Worm (Caenorhabditis elegans): ENCODE measurements around the gene F20D6.10.
A peak's percentile ranks its signal among the peaks of the same experiment; 100 is the strongest.

Gene F20D6.10

ce11 chrV:8190430-8190829 lies 5.3 kb downstream of the F20D6.10 start, which contains the start of gene F20D6.1 (continued):
- TF ChIP-seq pha-4 (GFP tag; IDR thresholded peaks at IDR 0.05) = no peak
- no peak for TF ChIP-seq pha-4 (tag; optimal IDR thresholded peaks at IDR 0.05)
- no peak for TF ChIP-seq ztf-11 (tag; optimal IDR thresholded peaks at IDR 0.05)
- TF ChIP-seq rbr-2 (tag; optimal IDR thresholded peaks at IDR 0.05) = no peak

ce11 chrV:8190016-8190415 lies 5.7 kb downstream of the F20D6.10 start, which contains the start of gene F20D6.12:
TSS of gene F20D6.12 (minus strand) at chrV:8190116.
- TF ChIP-seq mxl-2 (GFP tag; conservative IDR thresholded peaks at IDR 0.05) (no peak), ceh-44 (GFP tag; IDR thresholded peaks at IDR 0.05) (no peak), dmd-9 (GFP tag; IDR thresholded peaks at IDR 0.05) (no peak), zag-1 (tag; optimal IDR thresholded peaks at IDR 0.05) (no peak), egl-43 (GFP tag; IDR thresholded peaks at IDR 0.05) (no peak), ama-1 (optimal IDR thresholded peaks at IDR 0.05) (no peak), sdz-12 (GFP tag; optimal IDR thresholded peaks at IDR 0.05) (no peak), Y48G9A.11 (GFP tag; IDR thresholded peaks at IDR 0.05) (no peak), F44E2.7 (GFP tag; IDR thresholded peaks at IDR 0.05) (no peak), lsy-2 (tag; optimal IDR thresholded peaks at IDR 0.05) (no peak), cey-2 (tag; optimal IDR thresholded peaks at IDR 0.05; ENCODE audit: borderline replicate concordance, insufficient read depth) (no peak), fkh-10 (GFP tag; optimal IDR thresholded peaks at IDR 0.05) (no peak), daf-16 (GFP tag; optimal IDR thresholded peaks at IDR 0.05) (no peak), daf-16 (tag; optimal IDR thresholded peaks at IDR 0.05) (no peak), hif-1 (tag; optimal IDR thresholded peaks at IDR 0.05) (no peak), nhr-237 (tag; optimal IDR thresholded peaks at IDR 0.05) (no peak)

ce11 chrV:8188421-8188820 lies 7.3 kb downstream of the F20D6.10 start, which contains the start of gene F20D6.15:
TSS of gene F20D6.15 (minus strand) at chrV:8188467.
- TF ChIP-seq aha-1 (tag) (peak; percentile 94), spr-3 (GFP tag; optimal IDR thresholded peaks at IDR 0.05) (no peak), dve-1 (tag; optimal IDR thresholded peaks at IDR 0.05; ENCODE audit: insufficient read depth) (no peak)

ce11 chrV:8185737-8186136 lies 10.0 kb downstream of the F20D6.10 start, which contains the start of gene F20D6.2:
TSS of gene F20D6.2 (plus strand) at chrV:8186037.
- TF ChIP-seq aha-1 (tag) = peak; percentile 68
- TF ChIP-seq unc-62 (GFP tag; optimal IDR thresholded peaks at IDR 0.05 in 1 of 2) = peak in 1 of 2 experiments; percentile 1
- no peak for TF ChIP-seq unc-62 (tag; optimal IDR thresholded peaks at IDR 0.05)
- no peak for TF ChIP-seq F49E8.2 (tag; optimal IDR thresholded peaks at IDR 0.05; ENCODE audit: borderline replicate concordance)

ce11 chrV:8183384-8183783 lies 12.4 kb downstream of the F20D6.10 start, which contains the start of gene srp-8:
TSS of gene srp-8 (plus strand) at chrV:8183684.
- no peak for TF ChIP-seq unc-130 (GFP tag; optimal IDR thresholded peaks at IDR 0.05)
- no peak for TF ChIP-seq set-16 (GFP tag; IDR thresholded peaks at IDR 0.05)
- no peak for TF ChIP-seq Y75B8A.6 (GFP tag; IDR thresholded peaks at IDR 0.05)
- no peak for TF ChIP-seq lin-38 (GFP tag; IDR thresholded peaks at IDR 0.05)
- no peak for TF ChIP-seq ctbp-1 (GFP tag; IDR thresholded peaks at IDR 0.05)
- no peak for TF ChIP-seq D1046.2 (GFP tag; IDR thresholded peaks at IDR 0.05)
- no peak for TF ChIP-seq egl-27 (tag; optimal IDR thresholded peaks at IDR 0.05)
- no peak for TF ChIP-seq mxl-2 (GFP tag; conservative IDR thresholded peaks at IDR 0.05)
- TF ChIP-seq cey-2 (tag; optimal IDR thresholded peaks at IDR 0.05; ENCODE audit: borderline replicate concordance, insufficient read depth) = no peak
- no peak for TF ChIP-seq vab-7 (GFP tag; IDR thresholded peaks at IDR 0.05)
- TF ChIP-seq daf-16 (GFP tag; optimal IDR thresholded peaks at IDR 0.05) = no peak
- no peak for TF ChIP-seq daf-16 (tag; optimal IDR thresholded peaks at IDR 0.05)
- no peak for TF ChIP-seq sdz-12 (GFP tag; optimal IDR thresholded peaks at IDR 0.05)
- no peak for TF ChIP-seq Y48G9A.11 (GFP tag; IDR thresholded peaks at IDR 0.05)
- no peak for TF ChIP-seq lin-13 (GFP tag; optimal IDR thresholded peaks at IDR 0.05)
- TF ChIP-seq mdt-29 (GFP tag; IDR thresholded peaks at IDR 0.05) = no peak
- TF ChIP-seq ztf-11 (tag; optimal IDR thresholded peaks at IDR 0.05) = no peak
- no peak for TF ChIP-seq F26F4.8 (GFP tag; conservative IDR thresholded peaks at IDR 0.05)

All from whole organism, L4 larva.